Fruit fly (Drosophila melanogaster) whole organism, embryonic: Measurements from ENCODE around the gene CG32320.

Source experiments
- C15 ChIP-seq: fragments of 200-800 bp; sonication (Bioruptor generic); IDR thresholded peaks from 3 replicates; pipeline ENCODE4 v1.3.6; 2022; ENCODE audit warnings: missing biosample characterization, missing genetic modification characterization
- CG10321 ChIP-seq: fragments of 200-800 bp; sonication (Bioruptor generic); IDR thresholded peaks from 2 replicates; pipeline ENCODE4 v1.3.6; 2022; ENCODE audit warnings: missing biosample characterization, missing genetic modification characterization
- CG11085 ChIP-seq: fragments of 200-800 bp; sonication (Bioruptor generic); IDR thresholded peaks from 2 replicates; pipeline ENCODE4 v1.3.6; 2022; ENCODE audit warnings: missing biosample characterization, missing genetic modification characterization
- CG11456 ChIP-seq: fragments of 200-800 bp; sonication (Bioruptor generic); IDR thresholded peaks from 3 replicates; pipeline ENCODE4 v1.3.6; 2022; ENCODE audit warnings: missing biosample characterization, missing genetic modification characterization
- CG13296 ChIP-seq: fragments of 200-800 bp; sonication (Bioruptor generic); optimal IDR thresholded peaks from 3 replicates; lab custom pipeline; 2018; ENCODE audit warnings: missing biosample characterization, mild to moderate bottlenecking, missing genetic modification characterization
- CG14710 ChIP-seq: fragments of 200-800 bp; sonication (Bioruptor generic); optimal IDR thresholded peaks from 3 replicates; lab custom pipeline; 2019; ENCODE audit warnings: missing biosample characterization, mild to moderate bottlenecking, missing genetic modification characterization, moderate library complexity
- CG15011 ChIP-seq: fragments of 200-800 bp; sonication (Bioruptor generic); optimal IDR thresholded peaks from 3 replicates; lab custom pipeline; 2018; ENCODE audit warnings: missing biosample characterization, mild to moderate bottlenecking, missing genetic modification characterization
- CG15696 ChIP-seq: fragments of 200-800 bp; sonication (Bioruptor generic); optimal IDR thresholded peaks from 2 replicates; lab custom pipeline; 2019; ENCODE audit warnings: missing biosample characterization, mild to moderate bottlenecking, missing genetic modification characterization, moderate library complexity
- CG17361 ChIP-seq: fragments of 200-800 bp; sonication (Bioruptor generic); IDR thresholded peaks from 3 replicates; pipeline ENCODE4 v1.3.6; 2022; ENCODE audit warnings: missing biosample characterization, missing genetic modification characterization
- CG1792 ChIP-seq: fragments of 200-800 bp; sonication (Bioruptor generic); optimal IDR thresholded peaks from 2 replicates; lab custom pipeline; 2016; ENCODE audit warnings: missing biosample characterization, missing genetic modification characterization
- CG32772 ChIP-seq: fragments of 200-800 bp; sonication (Bioruptor generic); IDR thresholded peaks from 2 replicates; pipeline ENCODE4 v1.3.6; 2022; ENCODE audit warnings: missing biosample characterization, missing genetic modification characterization
- CG33213 ChIP-seq: fragments of 200-800 bp; sonication (Bioruptor generic); optimal IDR thresholded peaks from 3 replicates; lab custom pipeline; 2016; ENCODE audit warnings: missing biosample characterization, missing genetic modification characterization
- CG3726 ChIP-seq: fragments of 200-800 bp; sonication (Bioruptor generic); IDR thresholded peaks from 3 replicates; pipeline ENCODE4, ENCODE4 v1.3.6; 2022; ENCODE audit warnings: missing biosample characterization, missing genetic modification characterization
- CG4360 ChIP-seq: fragments of 200-800 bp; sonication (Bioruptor generic); IDR thresholded peaks from 2 replicates; pipeline ENCODE4 v1.3.6; 2022; ENCODE audit warnings: missing biosample characterization, missing genetic modification characterization
- CG7357 ChIP-seq: fragments of 200-800 bp; sonication (Bioruptor generic); IDR thresholded peaks from 3 replicates; pipeline ENCODE4 v1.3.6; 2022; ENCODE audit warnings: missing biosample characterization, missing genetic modification characterization
- CG7372 ChIP-seq: fragments of 200-800 bp; sonication (Bioruptor generic); IDR thresholded peaks from 2 replicates; pipeline ENCODE4 v1.3.6; 2022; ENCODE audit warnings: missing biosample characterization, missing genetic modification characterization
- CG7987 ChIP-seq: fragments of 200-800 bp; sonication (Bioruptor generic); optimal IDR thresholded peaks from 2 replicates; lab custom pipeline; 2018; ENCODE audit warnings: missing biosample characterization, mild to moderate bottlenecking, missing genetic modification characterization, moderate library complexity
- CG8944 ChIP-seq: fragments of 200-800 bp; sonication (Bioruptor generic); optimal IDR thresholded peaks from 3 replicates; lab custom pipeline; 2016; ENCODE audit warnings: missing biosample characterization, missing genetic modification characterization
- D ChIP-seq, 2 experiments: fragments of 200-800 bp in 1 of 2; fragments of >200 bp in 1 of 2; sonication (Bioruptor generic) in 1 of 2; optimal IDR thresholded peaks; 2 replicates in 1 of 2; 3 replicates in 1 of 2; lab custom pipeline; 2017; ENCODE audit warnings: mild to moderate bottlenecking in 1 of 2, missing biosample characterization in 1 of 2, missing genetic modification characterization in 1 of 2, missing genetic modification reagents in 1 of 2
- Dip2 ChIP-seq: fragments of 200-800 bp; sonication (Bioruptor generic); IDR thresholded peaks from 2 replicates; pipeline ENCODE4 v1.3.6; 2022; ENCODE audit warnings: missing biosample characterization, missing genetic modification characterization
- Doc2 ChIP-seq: fragments of 200-800 bp; sonication (Bioruptor generic); IDR thresholded peaks from 2 replicates; pipeline ENCODE4 v1.3.6; 2022; ENCODE audit warnings: missing biosample characterization, missing genetic modification characterization
- Dp ChIP-seq: fragments of 200-800 bp; sonication (Bioruptor generic); optimal IDR thresholded peaks from 2 replicates; lab custom pipeline; 2018; ENCODE audit warnings: missing biosample characterization, mild to moderate bottlenecking, missing genetic modification characterization, moderate library complexity
- E2f1 ChIP-seq: fragments of 200-800 bp; sonication (Bioruptor generic); IDR thresholded peaks from 2 replicates; pipeline ENCODE4 v1.3.6; 2022; ENCODE audit warnings: missing biosample characterization, missing genetic modification characterization
- Gsc ChIP-seq: fragments of 200-800 bp; sonication (Bioruptor generic); IDR thresholded peaks from 2 replicates; pipeline ENCODE4 v1.3.6; 2022; ENCODE audit warnings: missing biosample characterization, missing genetic modification characterization
- HLHmδ ChIP-seq: fragments of 200-800 bp; sonication (Bioruptor generic); optimal IDR thresholded peaks from 2 replicates; lab custom pipeline; 2018; ENCODE audit warnings: missing biosample characterization, mild to moderate bottlenecking, missing genetic modification characterization, moderate library complexity
- Hr51 ChIP-seq, 2 experiments: fragments of 200-800 bp; sonication (Bioruptor generic); optimal IDR thresholded peaks; 2 replicates in 1 of 2; 3 replicates in 1 of 2; lab custom pipeline; 2016 to 2018; ENCODE audit warnings: missing biosample characterization in 2 of 2, missing genetic modification characterization in 2 of 2, mild to moderate bottlenecking in 1 of 2, moderate library complexity in 1 of 2
- Lim3 ChIP-seq: fragments of 200-800 bp; sonication (Bioruptor generic); IDR thresholded peaks from 2 replicates; pipeline ENCODE4 v1.3.6; 2022; ENCODE audit warnings: missing biosample characterization, missing genetic modification characterization
- Mad ChIP-seq: fragments of 200-800 bp; sonication (Bioruptor generic); optimal IDR thresholded peaks from 2 replicates; lab custom pipeline; 2016; ENCODE audit warnings: missing biosample characterization, missing genetic modification characterization
- NC2β ChIP-seq: fragments of 200-800 bp; sonication (Bioruptor generic); optimal IDR thresholded peaks from 2 replicates; lab custom pipeline; 2016; ENCODE audit warnings: missing biosample characterization, missing genetic modification characterization
- Oli ChIP-seq: fragments of 200-800 bp; sonication (Bioruptor generic); optimal IDR thresholded peaks from 2 replicates; lab custom pipeline; 2018; ENCODE audit warnings: missing biosample characterization, mild to moderate bottlenecking, missing genetic modification characterization, moderate library complexity
- PHDP ChIP-seq: fragments of 200-800 bp; sonication (Bioruptor generic); optimal IDR thresholded peaks from 3 replicates; lab custom pipeline; 2018; ENCODE audit warnings: missing biosample characterization, mild to moderate bottlenecking, missing genetic modification characterization, moderate library complexity
- aop ChIP-seq: fragments of 200-800 bp; sonication (Bioruptor generic); IDR thresholded peaks from 2 replicates; pipeline ENCODE4 v1.3.6; 2022; ENCODE audit warnings: missing biosample characterization, missing genetic modification characterization
- ase ChIP-seq: fragments of 200-800 bp; sonication (Bioruptor generic); IDR thresholded peaks from 3 replicates; pipeline ENCODE4 v1.3.6; 2022; ENCODE audit warnings: missing biosample characterization, missing genetic modification characterization
- bbx ChIP-seq: fragments of 200-800 bp; sonication (Bioruptor generic); IDR thresholded peaks from 2 replicates; pipeline ENCODE4 v1.3.6; 2022; ENCODE audit warnings: missing biosample characterization, missing genetic modification characterization; ENCODE audit not compliant: partially characterized antibody
- chm ChIP-seq: fragments of 200-800 bp; sonication (Bioruptor generic); IDR thresholded peaks from 2 replicates; pipeline ENCODE4 v1.3.6; 2022; ENCODE audit warnings: missing biosample characterization, missing genetic modification characterization
- chn ChIP-seq: fragments of 200-800 bp; sonication (Bioruptor generic); optimal IDR thresholded peaks from 2 replicates; lab custom pipeline; 2016; ENCODE audit warnings: missing biosample characterization, missing genetic modification characterization
- da ChIP-seq: fragments of 200-800 bp; sonication (Bioruptor generic); optimal IDR thresholded peaks from 2 replicates; lab custom pipeline; 2016; ENCODE audit warnings: missing biosample characterization, missing genetic modification characterization
- dpn ChIP-seq, 2 experiments: fragments of 200-800 bp; sonication (Bioruptor generic); optimal IDR thresholded peaks; 3 replicates each; lab custom pipeline; 2016; ENCODE audit warnings: missing biosample characterization in 2 of 2, missing genetic modification characterization in 2 of 2
- fd3F ChIP-seq: fragments of 200-800 bp; sonication (Bioruptor generic); optimal IDR thresholded peaks from 2 replicates; lab custom pipeline; 2018; ENCODE audit warnings: missing biosample characterization, mild to moderate bottlenecking, missing genetic modification characterization, moderate library complexity
- h ChIP-seq: fragments of >200 bp; optimal IDR thresholded peaks from 2 replicates; lab custom pipeline; 2017
- maf-S ChIP-seq: fragments of 200-800 bp; sonication (Bioruptor generic); optimal IDR thresholded peaks from 2 replicates; lab custom pipeline; 2016; ENCODE audit warnings: missing biosample characterization, missing genetic modification characterization
- nau ChIP-seq: fragments of 200-800 bp; sonication (Bioruptor generic); optimal IDR thresholded peaks from 3 replicates; lab custom pipeline; 2017; ENCODE audit warnings: missing biosample characterization, mild to moderate bottlenecking, missing genetic modification characterization, missing genetic modification reagents
- onecut ChIP-seq: fragments of 200-800 bp; sonication (Bioruptor generic); IDR thresholded peaks from 2 replicates; pipeline ENCODE4 v1.3.6; 2022; ENCODE audit warnings: missing biosample characterization, missing genetic modification characterization
- peb ChIP-seq: fragments of 200-800 bp; sonication (Bioruptor generic); IDR thresholded peaks from 2 replicates; pipeline ENCODE4 v1.3.6; 2022; ENCODE audit warnings: missing biosample characterization, missing genetic modification characterization
- pros ChIP-seq: fragments of 200-800 bp; sonication (Bioruptor generic); optimal IDR thresholded peaks from 3 replicates; lab custom pipeline; 2019; ENCODE audit warnings: missing biosample characterization, mild to moderate bottlenecking, missing genetic modification characterization, moderate library complexity
- scrt ChIP-seq: fragments of 200-800 bp; sonication (Bioruptor generic); optimal IDR thresholded peaks from 2 replicates; lab custom pipeline; 2018; ENCODE audit warnings: missing biosample characterization, mild to moderate bottlenecking, missing genetic modification characterization, moderate library complexity
- slou ChIP-seq: fragments of 200-800 bp; sonication (Bioruptor generic); optimal IDR thresholded peaks from 3 replicates; lab custom pipeline; 2016; ENCODE audit warnings: missing biosample characterization, missing genetic modification characterization
- sug ChIP-seq: fragments of 200-800 bp; optimal IDR thresholded peaks from 2 replicates; lab custom pipeline; 2019; ENCODE audit warnings: missing biosample characterization, mild to moderate bottlenecking, missing genetic modification characterization, moderate library complexity
- tap ChIP-seq: fragments of 200-800 bp; optimal IDR thresholded peaks from 3 replicates; lab custom pipeline; 2019; ENCODE audit warnings: missing biosample characterization, mild to moderate bottlenecking, missing genetic modification characterization, moderate library complexity
- tin ChIP-seq: fragments of 200-800 bp; sonication (Bioruptor generic); optimal IDR thresholded peaks from 3 replicates; lab custom pipeline; 2016; ENCODE audit warnings: missing biosample characterization, missing genetic modification characterization
- toy ChIP-seq: fragments of 200-800 bp; sonication (Bioruptor generic); IDR thresholded peaks from 2 replicates; pipeline ENCODE4 v1.3.6; 2022; ENCODE audit warnings: missing biosample characterization, missing genetic modification characterization
- wor ChIP-seq: fragments of 200-800 bp; sonication (Bioruptor generic); IDR thresholded peaks from 2 replicates; pipeline ENCODE4 v1.3.6; 2022; ENCODE audit warnings: missing biosample characterization, missing genetic modification characterization

CG32320 gene

dm6 chr3L:1352065-1352464, 46.3 kb upstream of the CG32320 start (continued):
- TF ChIP-seq CG4360 (GFP tag; lab: Robert Waterston, UW) (no peak), slou (GFP tag; lab: Kevin White, UChicago) (no peak), onecut (no peak), C15 (GFP tag; lab: Robert Waterston, UW) (no peak), maf-S (GFP tag; lab: Kevin White, UChicago) (no peak), aop (GFP tag; lab: Robert Waterston, UW) (no peak), CG11085 (GFP tag; lab: Robert Waterston, UW) (no peak), Oli (tag; lab: Kevin White, UChicago) (no peak), CG10321 (GFP tag; lab: Robert Waterston, UW) (no peak), scrt (GFP tag; lab: Kevin White, UChicago) (no peak), CG15696 (peak; percentile 36), tin (GFP tag; lab: Kevin White, UChicago) (peak; percentile 31), nau (peak; percentile 10), peb (GFP tag; lab: Robert Waterston, UW) (no peak), chm (GFP tag; lab: Robert Waterston, UW) (0 out of 2 replicates have a peak, but pooled peaks have one; percentile 44), Hr51 (GFP tag; optimal IDR thresholded peaks at IDR 0.05; lab: Kevin White, UChicago) (peak; percentile 30 to 38), CG17361 (GFP tag; lab: Robert Waterston, UW) (peak; percentile 40; the same call in 2 of the 3 replicates), CG13296 (GFP tag; lab: Kevin White, UChicago) (peak; percentile 15), CG32772 (GFP tag; lab: Robert Waterston, UW) (no peak), h (lab: Kevin White, UChicago) (no peak), CG8944 (GFP tag; lab: Kevin White, UChicago) (no peak), pros (peak; percentile 90), CG7987 (GFP tag; lab: Kevin White, UChicago) (no peak), Doc2 (GFP tag; lab: Robert Waterston, UW) (no peak), CG15011 (GFP tag; lab: Kevin White, UChicago) (no peak), chn (peak; percentile 16), dpn (GFP tag; optimal IDR thresholded peaks at IDR 0.05; lab: Kevin White, UChicago) (peak; percentile 18 to 40), fd3F (GFP tag; lab: Kevin White, UChicago) (no peak), Gsc (GFP tag; lab: Robert Waterston, UW) (no peak), da (GFP tag; lab: Kevin White, UChicago) (no peak), CG14710 (tag; lab: Kevin White, UChicago) (peak; percentile 58), Mad (GFP tag; lab: Kevin White, UChicago) (no peak), CG11456 (peak; percentile 43; the same call in 1 of the 3 replicates), Dp (GFP tag; lab: Kevin White, UChicago) (peak; percentile 7), D (optimal IDR thresholded peaks at IDR 0.05; lab: Kevin White, UChicago) (no peak), D (GFP tag; optimal IDR thresholded peaks at IDR 0.05; lab: Kevin White, UChicago) (no peak), toy (GFP tag; lab: Robert Waterston, UW) (no peak), HLHmδ (GFP tag; lab: Kevin White, UChicago) (no peak), CG7372 (GFP tag; lab: Robert Waterston, UW) (no peak), E2f1 (peak; percentile 11; the same call in 1 of the 2 replicates), NC2β (GFP tag; lab: Kevin White, UChicago) (peak; percentile 37), CG3726 (GFP tag; lab: Robert Waterston, UW) (no peak), Lim3 (GFP tag; lab: Robert Waterston, UW) (no peak), Dip2 (GFP tag; lab: Robert Waterston, UW) (peak; percentile 94), bbx (GFP tag; lab: Robert Waterston, UW) (peak; percentile 91), sug (tag; lab: Kevin White, UChicago) (peak; percentile 40), CG1792 (GFP tag; lab: Kevin White, UChicago) (no peak), tap (no peak), PHDP (tag; lab: Kevin White, UChicago) (peak; percentile 32), ase (GFP tag; lab: Robert Waterston, UW) (no peak), wor (GFP tag; lab: Robert Waterston, UW) (no peak), CG33213 (GFP tag; lab: Kevin White, UChicago) (peak; percentile 57), CG7357 (no peak)
